Worm (Caenorhabditis elegans): ENCODE results near the gene Y42A5A.3.

The Y42A5A.3 gene

DNA sequence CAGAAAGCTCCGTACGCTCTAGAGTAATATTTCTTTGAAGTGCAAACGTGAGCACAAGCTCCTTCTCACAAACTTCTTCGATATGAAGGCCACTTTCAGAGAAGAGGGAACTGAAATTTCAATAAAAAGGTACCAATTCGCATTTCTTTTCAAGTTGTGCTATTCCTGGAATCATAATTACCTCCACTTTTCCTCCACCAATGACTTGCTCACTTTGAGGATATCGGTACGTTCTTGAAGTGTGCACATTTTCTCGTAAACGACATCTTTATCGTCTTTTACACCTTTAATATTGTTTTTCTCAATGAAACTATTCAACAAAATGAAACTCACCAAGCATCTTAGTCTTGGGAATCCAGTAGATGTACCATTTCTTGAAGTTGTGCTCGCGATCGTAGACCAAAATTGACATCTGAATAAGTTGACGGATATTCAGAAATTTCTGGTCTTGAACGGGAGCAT lies 23.6 kb upstream of the Y42A5A.3 start, which contains the start of gene scb-1:
scb-1 (minus strand) TSS at position 412 of the 462 bp plus-strand sequence.
- TF ChIP-seq ets-4 (GFP tag; optimal IDR thresholded peaks at IDR 0.05) (no peak), B0035.1 (tag; optimal IDR thresholded peaks at IDR 0.05) (no peak), B0261.1 (tag; optimal IDR thresholded peaks at IDR 0.05) (no peak), F37B4.10 (GFP tag; IDR thresholded peaks at IDR 0.05) (no peak), mes-4 (tag; optimal IDR thresholded peaks at IDR 0.05) (no peak), ceh-79 (tag; optimal IDR thresholded peaks at IDR 0.05) (no peak), nhr-27 (tag; optimal IDR thresholded peaks at IDR 0.05) (no peak), attf-5 (GFP tag; optimal IDR thresholded peaks at IDR 0.05) (no peak), ccch-3 (GFP tag; optimal IDR thresholded peaks at IDR 0.05) (no peak), mcd-1 (GFP tag; IDR thresholded peaks at IDR 0.05) (no peak), let-607 (tag; optimal IDR thresholded peaks at IDR 0.05) (peak in 1 of 2 experiments; percentile 25), mxl-1 (tag; optimal IDR thresholded peaks at IDR 0.05) (no peak), nhr-90 (tag; optimal IDR thresholded peaks at IDR 0.05) (no peak), pbrm-1 (GFP tag; IDR thresholded peaks at IDR 0.05) (peak; percentile 8; the same call in 1 of the 2 replicates), nhr-120 (GFP tag; IDR thresholded peaks at IDR 0.05) (no peak), madf-8 (GFP tag; conservative IDR thresholded peaks at IDR 0.05) (no peak), ztf-26 (tag; optimal IDR thresholded peaks at IDR 0.05) (peak; percentile 42), nfya-1 (tag; optimal IDR thresholded peaks at IDR 0.05; ENCODE audit: borderline replicate concordance, insufficient read depth) (no peak), zfh-2 (GFP tag; conservative IDR thresholded peaks at IDR 0.05) (no peak), snpc-3.4 (tag; optimal IDR thresholded peaks at IDR 0.05) (peak; percentile 16), madf-3 (GFP tag; IDR thresholded peaks at IDR 0.05) (0 out of 2 replicates have a peak, but pooled peaks have one; percentile 48), Y53G8AR.9 (GFP tag; conservative IDR thresholded peaks at IDR 0.05) (peak; percentile 12), dpl-1 (GFP tag; optimal IDR thresholded peaks at IDR 0.05) (no peak), nfyb-1 (GFP tag; IDR thresholded peaks at IDR 0.05) (0 out of 2 replicates have a peak, but pooled peaks have one; percentile 18), egl-44 (GFP tag; IDR thresholded peaks at IDR 0.05) (no peak), snpc-1.3 (tag; optimal IDR thresholded peaks at IDR 0.05; ENCODE audit: insufficient read depth) (no peak), rcor-1 (GFP tag; IDR thresholded peaks at IDR 0.05) (no peak), ztf-28 (GFP tag; IDR thresholded peaks at IDR 0.05) (no peak), T26A5.8 (tag; optimal IDR thresholded peaks at IDR 0.05) (no peak), ama-1 (optimal IDR thresholded peaks at IDR 0.05) (peak; percentile 71), ama-1 (GFP tag; optimal IDR thresholded peaks at IDR 0.05) (no peak), Y53F4B.3 (GFP tag; IDR thresholded peaks at IDR 0.05) (no peak), K11D2.4 (GFP tag; IDR thresholded peaks at IDR 0.05) (no peak), hmg-1.2 (GFP tag; IDR thresholded peaks at IDR 0.05) (no peak), F57C9.4 (tag; optimal IDR thresholded peaks at IDR 0.05) (no peak), lag-1 (GFP tag; IDR thresholded peaks at IDR 0.05) (no peak), mel-28 (tag; optimal IDR thresholded peaks at IDR 0.05; ENCODE audit: borderline replicate concordance) (no peak), ZK185.1 (tag; optimal IDR thresholded peaks at IDR 0.05; ENCODE audit: poor library complexity, severe bottlenecking) (no peak), chd-7 (tag; optimal IDR thresholded peaks at IDR 0.05) (no peak), lin-26 (GFP tag; IDR thresholded peaks at IDR 0.05) (no peak), dpff-1 (tag; optimal IDR thresholded peaks at IDR 0.05) (peak; percentile 72), cebp-2 (GFP tag; IDR thresholded peaks at IDR 0.05) (no peak), attf-6 (GFP tag; IDR thresholded peaks at IDR 0.05) (no peak), Y56A3A.18 (GFP tag; IDR thresholded peaks at IDR 0.05) (no peak), tbx-9 (tag; optimal IDR thresholded peaks at IDR 0.05; ENCODE audit: borderline replicate concordance) (no peak), sea-2 (GFP tag; IDR thresholded peaks at IDR 0.05) (no peak), Y95B8A.8 (GFP tag; IDR thresholded peaks at IDR 0.05) (no peak), bed-2 (GFP tag; IDR thresholded peaks at IDR 0.05) (no peak), ekl-4 (GFP tag; IDR thresholded peaks at IDR 0.05) (no peak), attf-3 (GFP tag; conservative IDR thresholded peaks at IDR 0.05) (no peak)
